Worm (Caenorhabditis elegans) whole organism, early embryonic: ENCODE data around the gene rpl-33.

Experiments
- F13C5.2 ChIP-seq: sonication (generic microtip); optimal IDR thresholded peaks from 2 replicates; lab custom pipeline; 2017; ENCODE audit warnings: mild to moderate bottlenecking, missing genetic modification characterization, inconsistent platforms, missing compliant biosample characterization
- aly-1 ChIP-seq: sonication (generic microtip); optimal IDR thresholded peaks from 2 replicates; lab custom pipeline; 2016; ENCODE audit warnings: missing genetic modification characterization, missing compliant biosample characterization
- ama-1 ChIP-seq: fragments of 150-350 bp; optimal IDR thresholded peaks from 2 replicates; lab custom pipeline; 2014
- ceh-13 ChIP-seq: fragments of 200-800 bp; sonication (Bioruptor generic); optimal IDR thresholded peaks from 2 replicates; lab custom pipeline; 2018; ENCODE audit warnings: mild to moderate bottlenecking, missing genetic modification characterization, missing compliant biosample characterization
- ceh-36 ChIP-seq: sonication (generic microtip); optimal IDR thresholded peaks from 2 replicates; lab custom pipeline; 2016; ENCODE audit warnings: missing genetic modification characterization, inconsistent platforms, missing compliant biosample characterization
- flt-1 ChIP-seq: fragments of 200-800 bp; sonication (Bioruptor generic); IDR thresholded peaks from 2 replicates; pipeline ENCODE4 v1.3.6; 2022; ENCODE audit warnings: missing genetic modification characterization, missing compliant biosample characterization
- hmg-4 ChIP-seq: fragments of 200-800 bp; sonication (Bioruptor generic); optimal IDR thresholded peaks from 2 replicates; lab custom pipeline; 2018; ENCODE audit warnings: mild to moderate bottlenecking, missing genetic modification characterization, missing compliant biosample characterization
- hnd-1 ChIP-seq: sonication (generic microtip); optimal IDR thresholded peaks from 2 replicates; lab custom pipeline; 2016; ENCODE audit warnings: missing genetic modification characterization, missing compliant biosample characterization
- pes-1 ChIP-seq: fragments of 200-800 bp; sonication (Bioruptor generic); IDR thresholded peaks from 2 replicates; pipeline ENCODE4 v1.3.6; 2022; ENCODE audit warnings: missing genetic modification reagents, missing genetic modification characterization, missing compliant biosample characterization
- scrt-1 ChIP-seq: fragments of 200-800 bp; sonication (Bioruptor generic); IDR thresholded peaks from 2 replicates; pipeline ENCODE4 v1.3.6; 2022; ENCODE audit warnings: missing genetic modification characterization, missing compliant biosample characterization
- sea-1 ChIP-seq: fragments of 200-800 bp; sonication (Bioruptor generic); conservative IDR thresholded peaks from 2 replicates; pipeline ENCODE4 v1.3.6; 2022; ENCODE audit warnings: missing genetic modification characterization, missing compliant biosample characterization
- tbx-11 ChIP-seq: fragments of 200-800 bp; sonication (Bioruptor generic); IDR thresholded peaks from 2 replicates; pipeline ENCODE4 v1.3.6; 2022; ENCODE audit warnings: missing genetic modification characterization, missing compliant biosample characterization
- tbx-37 ChIP-seq: fragments of 200-800 bp; sonication (Bioruptor generic); conservative IDR thresholded peaks from 2 replicates; pipeline ENCODE4 v1.3.6; 2022; ENCODE audit warnings: missing genetic modification reagents, missing genetic modification characterization, missing compliant biosample characterization

ce11 chrII:7069866-7070265 lies 35.5 kb upstream of the rpl-33 start, which contains the start of gene him-14:
- TF ChIP-seq scrt-1 (GFP tag; lab: Robert Waterston, UW) (no peak), tbx-37 (GFP tag; lab: Robert Waterston, UW) (no peak), ama-1 (lab: Kevin White, UChicago) (no peak), ceh-36 (tag; lab: Kevin White, UChicago) (no peak), aly-1 (tag; lab: Kevin White, UChicago) (no peak), ceh-13 (GFP tag; lab: Kevin White, UChicago) (no peak), flt-1 (GFP tag; lab: Robert Waterston, UW) (no peak), hmg-4 (GFP tag; lab: Kevin White, UChicago) (no peak), F13C5.2 (tag; lab: Kevin White, UChicago) (no peak), pes-1 (GFP tag; lab: Robert Waterston, UW) (no peak), tbx-11 (GFP tag; lab: Robert Waterston, UW) (no peak), hnd-1 (tag; lab: Kevin White, UChicago) (no peak), sea-1 (GFP tag; lab: Robert Waterston, UW) (no peak)
